Fruit fly (Drosophila melanogaster): ENCODE data around the gene CG5555.
A peak's percentile ranks its signal among the peaks of the same experiment; 100 is the strongest.

DNA sequence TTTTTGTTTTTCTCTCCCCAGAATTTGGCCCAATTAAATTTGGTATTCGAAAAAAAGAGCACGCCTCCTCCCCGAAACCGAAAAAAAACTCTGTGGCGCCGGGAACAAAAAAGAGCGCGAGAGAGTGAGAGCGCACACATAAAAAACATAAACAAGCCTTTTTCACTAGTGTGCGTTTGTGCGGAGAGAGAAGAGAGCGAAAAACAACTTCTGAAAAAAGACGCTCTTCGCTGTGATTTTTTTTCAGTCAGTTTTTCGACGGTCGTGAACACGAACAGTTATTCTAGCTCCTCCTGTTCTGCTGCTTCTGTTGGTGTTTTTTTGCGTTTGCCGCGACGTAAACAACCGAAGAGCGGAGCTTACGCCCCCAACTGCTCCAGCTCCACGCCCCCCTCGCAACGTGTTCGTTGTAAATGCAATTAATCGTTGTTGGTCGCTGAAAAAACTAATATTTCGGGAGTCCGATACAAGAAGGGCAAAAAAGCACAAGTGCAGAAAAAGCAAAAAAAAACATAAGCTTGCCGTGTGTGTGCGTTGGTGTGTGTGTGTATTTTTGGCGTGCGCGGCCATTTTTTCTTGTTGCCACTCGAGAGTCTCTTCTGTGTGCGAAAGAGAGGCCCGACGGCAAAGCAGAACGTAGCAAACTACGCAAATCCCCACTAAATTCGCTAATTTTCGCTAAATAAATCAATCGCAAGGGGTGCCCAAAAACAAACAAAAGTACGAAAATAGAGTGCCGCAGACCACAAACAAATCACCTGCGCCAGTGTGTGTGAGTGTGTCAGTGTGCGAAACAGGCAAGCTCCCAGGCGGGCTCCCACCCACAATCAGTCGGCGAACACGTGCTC lies 16.1 kb downstream of the CG5555 start, which contains the start of gene sqz:
- peak; percentile 38 for TF ChIP-seq CG7368 (GFP tag; optimal IDR thresholded peaks at IDR 0.05)
- no peak for TF ChIP-seq CG10631 (GFP tag; optimal IDR thresholded peaks at IDR 0.05)
- peak; percentile 72 for TF ChIP-seq CG3032 (tag; optimal IDR thresholded peaks at IDR 0.05)
- peak; percentile 44 for TF ChIP-seq dac (GFP tag; optimal IDR thresholded peaks at IDR 0.05)
- peak; percentile 88 for TF ChIP-seq CG6808 (GFP tag; optimal IDR thresholded peaks at IDR 0.05)
- TF ChIP-seq CG8319 (GFP tag; optimal IDR thresholded peaks at IDR 0.05), result no peak
- peak; percentile 66 for TF ChIP-seq CG8632 (GFP tag; optimal IDR thresholded peaks at IDR 0.05)
- TF ChIP-seq spab (GFP tag; optimal IDR thresholded peaks at IDR 0.05), result peak; percentile 81
- peak; percentile 61 for TF ChIP-seq Lpt (GFP tag; optimal IDR thresholded peaks at IDR 0.05)
- peak; percentile 74 for TF ChIP-seq CG1621 (tag; optimal IDR thresholded peaks at IDR 0.05)
- peak; percentile 44; the same call in 1 of the 2 replicates for TF ChIP-seq Gug (GFP tag; IDR thresholded peaks at IDR 0.05)
- TF ChIP-seq fkh (GFP tag; optimal IDR thresholded peaks at IDR 0.05), result peak; percentile 51
- peak; percentile 72 for TF ChIP-seq CG10669 (GFP tag; optimal IDR thresholded peaks at IDR 0.05)
- TF ChIP-seq CG6792 (GFP tag; optimal IDR thresholded peaks at IDR 0.05), result peak; percentile 24
